Worm (Caenorhabditis elegans): Measurements from ENCODE around the gene hlh-25.
A peak's percentile ranks its signal among the peaks of the same experiment; 100 is the strongest.
"Not testable (repeated sequence)": the region's sequence is repeated elsewhere in the genome, so short reads cannot be mapped to it uniquely, and the experiment has no call there.

Gene hlh-25

DNA sequence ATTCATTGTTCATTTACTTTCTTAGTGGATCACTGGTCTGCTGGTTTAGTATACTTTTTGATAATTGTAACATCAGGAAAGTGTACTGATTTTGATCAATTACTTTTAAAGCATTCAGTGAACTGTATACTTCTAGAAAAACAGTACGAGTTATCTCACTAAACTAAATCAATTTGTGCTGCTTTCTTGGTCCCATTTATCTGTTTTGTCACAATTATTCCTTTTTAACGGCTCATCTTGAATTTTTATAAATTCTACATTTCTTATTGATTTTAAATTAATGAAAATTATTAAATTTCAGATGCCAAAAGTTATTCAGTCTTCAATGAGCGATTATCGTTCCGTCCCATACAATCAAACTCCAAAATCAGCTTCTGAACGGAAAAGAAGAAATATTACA, at the start of gene hlh-25:
Gene hlh-25 (plus strand): TSS at position 301 of the 400 bp plus-strand sequence.
- not testable (repeated sequence) for TF ChIP-seq nhr-10 (tag; optimal IDR thresholded peaks at IDR 0.05); unc-62 (GFP tag; optimal IDR thresholded peaks at IDR 0.05 in 1 of 2); unc-62 (tag; optimal IDR thresholded peaks at IDR 0.05); nhr-42 (GFP tag; IDR thresholded peaks at IDR 0.05)

ce11 chrII:5487844-5488243, 47.2 kb upstream of the hlh-25 start, which contains the start of gene nep-5:
TSS of gene nep-5 (plus strand) at chrII:5488144.
- TF ChIP-seq Y105C5A.15 (GFP tag; IDR thresholded peaks at IDR 0.05) = no peak
- no peak for TF ChIP-seq daf-8 (GFP tag; IDR thresholded peaks at IDR 0.05)
- TF ChIP-seq ama-1 (optimal IDR thresholded peaks at IDR 0.05) = no peak
- TF ChIP-seq arid-1 (GFP tag; conservative IDR thresholded peaks at IDR 0.05) = no peak
- no peak for TF ChIP-seq sdz-12 (GFP tag; optimal IDR thresholded peaks at IDR 0.05)
- no peak for TF ChIP-seq fos-1 (tag; optimal IDR thresholded peaks at IDR 0.05)
- TF ChIP-seq lin-15B (tag; optimal IDR thresholded peaks at IDR 0.05) = no peak
- TF ChIP-seq unc-62 (GFP tag; optimal IDR thresholded peaks at IDR 0.05 in 1 of 2) = no peak
- no peak for TF ChIP-seq unc-62 (tag; optimal IDR thresholded peaks at IDR 0.05)
- no peak for TF ChIP-seq ztf-11 (tag; optimal IDR thresholded peaks at IDR 0.05)
- no peak for TF ChIP-seq daf-16 (GFP tag; optimal IDR thresholded peaks at IDR 0.05)
- TF ChIP-seq daf-16 (tag; optimal IDR thresholded peaks at IDR 0.05) = no peak
- no peak for TF ChIP-seq mdt-29 (GFP tag; IDR thresholded peaks at IDR 0.05)
- no peak for TF ChIP-seq cey-2 (tag; optimal IDR thresholded peaks at IDR 0.05; ENCODE audit: borderline replicate concordance, insufficient read depth)
- no peak for TF ChIP-seq F26F4.8 (GFP tag; conservative IDR thresholded peaks at IDR 0.05)
- TF ChIP-seq unc-39 (tag; optimal IDR thresholded peaks at IDR 0.05) = no peak
- TF ChIP-seq nhr-111 (GFP tag; optimal IDR thresholded peaks at IDR 0.05) = no peak
- TF ChIP-seq R02D3.7 (tag; optimal IDR thresholded peaks at IDR 0.05) = no peak
- no peak for TF ChIP-seq F37D6.2 (tag; optimal IDR thresholded peaks at IDR 0.05)
- TF ChIP-seq attf-4 (tag; optimal IDR thresholded peaks at IDR 0.05) = no peak

DNA sequence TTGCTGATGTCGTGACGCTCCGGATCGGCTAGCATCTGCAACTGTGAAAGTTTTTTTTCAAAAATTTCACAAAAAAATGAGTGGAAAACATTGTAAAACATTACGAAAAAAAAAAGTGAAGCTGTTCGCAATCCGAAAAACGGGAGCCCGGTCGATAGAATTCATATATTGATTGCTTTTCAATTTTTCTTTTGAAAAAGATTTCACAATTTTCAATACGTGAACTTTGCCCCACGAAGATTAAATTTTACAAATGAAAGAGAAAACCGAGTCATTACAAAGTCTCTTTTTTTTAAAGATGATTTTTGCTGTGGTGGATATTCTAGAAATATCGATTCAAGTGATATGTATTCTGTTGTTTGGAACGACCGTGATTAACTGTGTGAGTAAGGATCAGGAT, 40.6 kb upstream of the hlh-25 start, which contains the start of gene F12A10.6:
Gene F12A10.6 (minus strand): TSS at position 101 of the 400 bp plus-strand sequence.
- TF ChIP-seq php-3 (GFP tag; IDR thresholded peaks at IDR 0.05) (no peak), ZK546.5 (tag; optimal IDR thresholded peaks at IDR 0.05) (no peak), daf-12 (tag; optimal IDR thresholded peaks at IDR 0.05) (no peak), lin-29 (GFP tag; IDR thresholded peaks at IDR 0.05) (no peak), F26F4.8 (GFP tag; conservative IDR thresholded peaks at IDR 0.05) (no peak), Y5F2A.4 (GFP tag; optimal IDR thresholded peaks at IDR 0.05) (no peak), F10B5.3 (tag; optimal IDR thresholded peaks at IDR 0.05) (no peak), nhr-11 (tag; optimal IDR thresholded peaks at IDR 0.05) (no peak), spr-1 (tag; optimal IDR thresholded peaks at IDR 0.05) (no peak), lim-7 (GFP tag; IDR thresholded peaks at IDR 0.05) (no peak), lin-39 (tag; optimal IDR thresholded peaks at IDR 0.05) (no peak), nhr-77 (tag; optimal IDR thresholded peaks at IDR 0.05) (no peak), duxl-1 (tag; optimal IDR thresholded peaks at IDR 0.05; ENCODE audit: poor library complexity) (no peak), dmd-8 (GFP tag; IDR thresholded peaks at IDR 0.05) (no peak), fkh-10 (GFP tag; optimal IDR thresholded peaks at IDR 0.05) (no peak), zip-11 (GFP tag; IDR thresholded peaks at IDR 0.05) (no peak)

DNA sequence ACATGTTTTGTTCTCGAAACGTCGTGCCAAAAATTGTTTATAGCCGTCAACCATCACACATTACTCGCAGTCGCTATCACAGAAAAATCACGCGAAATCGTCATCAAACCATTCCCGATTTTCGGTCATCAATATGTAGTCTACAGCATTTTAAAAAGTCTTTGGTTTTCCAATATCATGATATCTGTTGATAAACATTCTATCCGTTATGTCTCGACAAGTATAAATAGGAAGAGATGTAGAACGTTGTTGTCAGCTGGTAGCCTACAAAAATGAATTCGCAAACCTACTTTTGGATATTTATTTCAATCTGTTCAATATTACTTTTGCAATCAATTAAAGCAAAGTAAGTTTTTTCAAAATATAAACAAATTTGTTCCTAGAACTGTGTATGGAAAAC, 38.7 kb upstream of the hlh-25 start, which contains the start of gene F12A10.1:
Gene F12A10.1 (plus strand): TSS at position 166 of the 400 bp plus-strand sequence.
- no peak for TF ChIP-seq lir-3 (tag; optimal IDR thresholded peaks at IDR 0.05)
- TF ChIP-seq nhr-6 (tag; optimal IDR thresholded peaks at IDR 0.05) = no peak
- no peak for TF ChIP-seq tra-1 (GFP tag; IDR thresholded peaks at IDR 0.05)
- no peak for TF ChIP-seq madf-5 (GFP tag; IDR thresholded peaks at IDR 0.05)
- no peak for TF ChIP-seq sdz-12 (GFP tag; optimal IDR thresholded peaks at IDR 0.05)
- TF ChIP-seq nhr-11 (tag; optimal IDR thresholded peaks at IDR 0.05) = no peak
- peak; percentile 77 for TF ChIP-seq nhr-28 (tag; optimal IDR thresholded peaks at IDR 0.05)
- TF ChIP-seq php-3 (GFP tag; IDR thresholded peaks at IDR 0.05) = no peak
- TF ChIP-seq nhr-42 (GFP tag; IDR thresholded peaks at IDR 0.05) = no peak
- TF ChIP-seq egl-43 (GFP tag; IDR thresholded peaks at IDR 0.05) = no peak
- no peak for TF ChIP-seq ceh-82 (tag; optimal IDR thresholded peaks at IDR 0.05)
- TF ChIP-seq daf-16 (GFP tag; optimal IDR thresholded peaks at IDR 0.05) = no peak
- no peak for TF ChIP-seq daf-16 (tag; optimal IDR thresholded peaks at IDR 0.05)
- peak; percentile 30 for TF ChIP-seq hlh-11 (tag; optimal IDR thresholded peaks at IDR 0.05)
- no peak for TF ChIP-seq dmd-8 (GFP tag; IDR thresholded peaks at IDR 0.05)
